Fruit fly (Drosophila melanogaster) whole organism, embryonic: ENCODE measurements around the gene CG33124.

Experiments used
- Abd-B ChIP-seq: fragments of 200-800 bp; sonication (Bioruptor generic); optimal IDR thresholded peaks from 2 replicates; lab custom pipeline; 2018; ENCODE audit warnings: missing biosample characterization, mild to moderate bottlenecking, missing genetic modification characterization, moderate library complexity
- CG11093 ChIP-seq: fragments of 200-800 bp; sonication (Bioruptor generic); IDR thresholded peaks from 3 replicates; pipeline ENCODE4 v1.3.6; 2022; ENCODE audit warnings: missing biosample characterization, missing genetic modification characterization
- CG17568 ChIP-seq: fragments of 200-800 bp; sonication (Bioruptor generic); optimal IDR thresholded peaks from 2 replicates; lab custom pipeline; 2018; ENCODE audit warnings: missing biosample characterization, mild to moderate bottlenecking, missing genetic modification characterization, moderate library complexity
- CG31365 ChIP-seq: fragments of 200-800 bp; sonication (Bioruptor generic); optimal IDR thresholded peaks from 2 replicates; lab custom pipeline; 2018; ENCODE audit warnings: missing biosample characterization, mild to moderate bottlenecking, missing genetic modification characterization
- CG31441 ChIP-seq: fragments of 200-800 bp; sonication (Bioruptor generic); IDR thresholded peaks from 2 replicates; pipeline ENCODE4 v1.3.6; 2022; ENCODE audit warnings: missing biosample characterization, missing genetic modification characterization
- CG3407 ChIP-seq: fragments of 200-800 bp; sonication (Bioruptor generic); optimal IDR thresholded peaks from 2 replicates; lab custom pipeline; 2018; ENCODE audit warnings: missing biosample characterization, mild to moderate bottlenecking, missing genetic modification characterization
- CG4328 ChIP-seq: fragments of 200-800 bp; sonication (Bioruptor generic); optimal IDR thresholded peaks from 3 replicates; lab custom pipeline; 2017; ENCODE audit warnings: missing biosample characterization, missing genetic modification reagents, missing genetic modification characterization
- CG5180 ChIP-seq: fragments of 200-800 bp; sonication (Bioruptor generic); optimal IDR thresholded peaks from 3 replicates; lab custom pipeline; 2017; ENCODE audit warnings: missing biosample characterization, missing genetic modification characterization, mild to moderate bottlenecking, moderate library complexity, missing genetic modification reagents
- CTCF ChIP-seq: fragments of 200-800 bp; sonication (Bioruptor generic); optimal IDR thresholded peaks from 2 replicates; lab custom pipeline; 2017; ENCODE audit warnings: missing biosample characterization, mild to moderate bottlenecking, missing genetic modification characterization, moderate library complexity
- Lpt ChIP-seq: fragments of >200 bp; optimal IDR thresholded peaks from 2 replicates; lab custom pipeline; 2018; ENCODE audit warnings: missing biosample characterization, missing genetic modification characterization
- Nf-YC ChIP-seq: fragments of 200-800 bp; optimal IDR thresholded peaks from 3 replicates; lab custom pipeline; 2019; ENCODE audit warnings: missing biosample characterization, mild to moderate bottlenecking, missing genetic modification characterization, moderate library complexity
- bab2 ChIP-seq: fragments of 200-800 bp; sonication (Bioruptor generic); optimal IDR thresholded peaks from 2 replicates; lab custom pipeline; 2016; ENCODE audit warnings: missing biosample characterization, missing genetic modification characterization
- cwo ChIP-seq: fragments of 200-800 bp; sonication (Bioruptor generic); optimal IDR thresholded peaks from 3 replicates; lab custom pipeline; 2017; ENCODE audit warnings: missing biosample characterization, missing genetic modification characterization, mild to moderate bottlenecking, moderate library complexity, missing genetic modification reagents

DNA sequence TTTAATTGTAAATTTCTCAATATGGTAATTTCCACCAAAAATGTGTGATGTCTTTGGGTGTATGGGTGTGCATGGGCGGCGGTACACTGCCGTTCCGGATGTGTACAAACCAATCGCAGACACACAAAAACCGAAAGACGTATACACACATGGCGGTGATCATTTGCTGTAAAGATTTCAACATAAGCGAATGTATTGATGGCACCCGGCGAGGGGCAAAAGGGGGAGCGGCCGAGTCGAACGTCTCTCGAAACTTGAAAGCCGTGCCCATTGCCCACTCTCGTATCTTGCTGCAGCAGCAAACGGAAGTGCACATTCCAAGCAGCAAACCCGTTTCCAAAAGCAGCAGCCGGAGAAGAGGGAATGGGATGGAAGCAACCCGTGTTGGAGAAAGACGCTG lies 46.6 kb downstream of the CG33124 start:
- TF ChIP-seq CTCF (GFP tag; lab: Kevin White, UChicago) (no peak), Nf-YC (tag; lab: Kevin White, UChicago) (no peak), Lpt (no peak), CG4328 (no peak), CG5180 (GFP tag; lab: Kevin White, UChicago) (no peak), Abd-B (GFP tag; lab: Kevin White, UChicago) (no peak), bab2 (GFP tag; lab: Kevin White, UChicago) (no peak), CG31441 (GFP tag; lab: Robert Waterston, UW) (no peak), cwo (GFP tag; lab: Kevin White, UChicago) (no peak), CG31365 (tag; lab: Kevin White, UChicago) (no peak), CG11093 (no peak), CG17568 (no peak), CG3407 (GFP tag; lab: Kevin White, UChicago) (no peak)
